Worm (Caenorhabditis elegans): ENCODE measurements around the gene glb-30.

The glb-30 gene

ce11 chrIII:1622329-1622728, 46.1 kb downstream of the glb-30 start (continued):
- TF ChIP-seq daf-12 (tag; optimal IDR thresholded peaks at IDR 0.05) (no peak), snpc-1.2 (GFP tag; IDR thresholded peaks at IDR 0.05) (no peak), hlh-11 (tag; optimal IDR thresholded peaks at IDR 0.05) (peak; percentile 46), lin-39 (tag; optimal IDR thresholded peaks at IDR 0.05) (no peak), daf-8 (GFP tag; IDR thresholded peaks at IDR 0.05) (no peak), hmg-1.1 (GFP tag; IDR thresholded peaks at IDR 0.05) (no peak)

ce11 chrIII:1621330-1621729, 47.1 kb downstream of the glb-30 start:
- TF ChIP-seq hif-1 (tag; optimal IDR thresholded peaks at IDR 0.05) (no peak), arid-1 (GFP tag; conservative IDR thresholded peaks at IDR 0.05) (no peak), dmd-9 (GFP tag; IDR thresholded peaks at IDR 0.05) (no peak), mxl-2 (GFP tag; conservative IDR thresholded peaks at IDR 0.05) (no peak), unc-62 (GFP tag; optimal IDR thresholded peaks at IDR 0.05 in 1 of 2) (peak in 1 of 2 experiments; percentile 54), unc-62 (tag; optimal IDR thresholded peaks at IDR 0.05) (no peak), F49E8.2 (tag; optimal IDR thresholded peaks at IDR 0.05; ENCODE audit: borderline replicate concordance) (no peak), egl-43 (GFP tag; IDR thresholded peaks at IDR 0.05) (no peak), ceh-82 (tag; optimal IDR thresholded peaks at IDR 0.05) (no peak), ceh-44 (GFP tag; IDR thresholded peaks at IDR 0.05) (no peak), nhr-6 (tag; optimal IDR thresholded peaks at IDR 0.05) (no peak), set-16 (GFP tag; IDR thresholded peaks at IDR 0.05) (peak; percentile 14; the same call in 1 of the 2 replicates), lsy-2 (tag; optimal IDR thresholded peaks at IDR 0.05) (no peak), nhr-42 (GFP tag; IDR thresholded peaks at IDR 0.05) (no peak), nhr-111 (GFP tag; optimal IDR thresholded peaks at IDR 0.05) (no peak), hlh-30 (tag; optimal IDR thresholded peaks at IDR 0.05; ENCODE audit: insufficient read depth) (no peak), ZK546.5 (tag; optimal IDR thresholded peaks at IDR 0.05) (no peak), daf-12 (tag; optimal IDR thresholded peaks at IDR 0.05) (no peak)

ce11 chrIII:1619890-1620289, 48.5 kb downstream of the glb-30 start:
- TF ChIP-seq set-16 (GFP tag; IDR thresholded peaks at IDR 0.05): peak; percentile 46; the same call in 1 of the 2 replicates
- no peak for TF ChIP-seq lir-3 (tag; optimal IDR thresholded peaks at IDR 0.05)
- no peak for TF ChIP-seq Y5F2A.4 (GFP tag; optimal IDR thresholded peaks at IDR 0.05)
- TF ChIP-seq egl-43 (GFP tag; IDR thresholded peaks at IDR 0.05): peak; percentile 57; the same call in 1 of the 2 replicates
- no peak for TF ChIP-seq mep-1 (tag; optimal IDR thresholded peaks at IDR 0.05)
- TF ChIP-seq nhr-28 (tag; optimal IDR thresholded peaks at IDR 0.05): no peak
- TF ChIP-seq snpc-4 (tag; optimal IDR thresholded peaks at IDR 0.05): no peak
- no peak for TF ChIP-seq nhr-6 (tag; optimal IDR thresholded peaks at IDR 0.05)
- TF ChIP-seq F44E2.7 (GFP tag; IDR thresholded peaks at IDR 0.05): no peak

DNA sequence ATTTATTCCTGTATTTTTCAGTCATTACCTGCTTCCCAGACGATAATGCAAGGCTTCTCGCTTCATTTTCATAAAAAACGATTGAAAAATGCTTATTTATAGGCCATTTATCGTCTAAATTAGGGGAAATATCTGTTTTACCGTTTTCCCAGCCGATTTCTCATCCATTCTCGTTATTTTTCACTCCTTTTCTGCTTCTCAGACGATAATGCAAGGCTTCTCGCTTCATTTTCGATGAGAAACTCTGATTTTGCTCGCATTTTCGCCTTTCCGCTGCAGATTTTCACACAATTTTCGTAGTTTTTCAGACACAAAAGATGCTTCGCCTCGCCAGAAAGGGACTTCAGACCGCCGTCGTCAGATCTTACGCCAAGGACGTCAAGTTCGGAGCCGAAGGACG, 49.0 kb downstream of the glb-30 start, which contains the start of gene hsp-60:
Gene hsp-60, plus strand, starts transcription at position 301 of the 400 bp plus-strand sequence.
- TF ChIP-seq hlh-30 (tag; optimal IDR thresholded peaks at IDR 0.05; ENCODE audit: insufficient read depth) (no peak), aha-1 (tag) (peak; percentile 38)

ce11 chrIII:1618915-1619314, 49.5 kb downstream of the glb-30 start, which contains the start of gene Y22D7AL.10:
Gene Y22D7AL.10 (minus strand): TSS chrIII:1618929.
- peak; percentile 97 for TF ChIP-seq nhr-6 (tag; optimal IDR thresholded peaks at IDR 0.05)
- TF ChIP-seq nhr-102 (tag; optimal IDR thresholded peaks at IDR 0.05): peak; percentile 98
- peak; percentile 30 for TF ChIP-seq ceh-28 (tag; optimal IDR thresholded peaks at IDR 0.05)
- no peak for TF ChIP-seq unc-39 (tag; optimal IDR thresholded peaks at IDR 0.05)
- TF ChIP-seq spr-1 (tag; optimal IDR thresholded peaks at IDR 0.05): peak; percentile 97
- peak; percentile 90 for TF ChIP-seq Y5F2A.4 (GFP tag; optimal IDR thresholded peaks at IDR 0.05)
- peak; percentile 98 for TF ChIP-seq spr-3 (GFP tag; optimal IDR thresholded peaks at IDR 0.05)
- TF ChIP-seq saeg-2 (GFP tag; IDR thresholded peaks at IDR 0.05): peak; percentile 97
- TF ChIP-seq egl-43 (GFP tag; IDR thresholded peaks at IDR 0.05): peak; percentile 98
- no peak for TF ChIP-seq nhr-237 (tag; optimal IDR thresholded peaks at IDR 0.05)
- peak; percentile 93 for TF ChIP-seq nhr-11 (tag; optimal IDR thresholded peaks at IDR 0.05)
- TF ChIP-seq zip-2 (tag; optimal IDR thresholded peaks at IDR 0.05): peak; percentile 84
- TF ChIP-seq egl-27 (tag; optimal IDR thresholded peaks at IDR 0.05): no peak
- TF ChIP-seq lir-3 (tag; optimal IDR thresholded peaks at IDR 0.05): peak; percentile 76
- TF ChIP-seq php-3 (GFP tag; IDR thresholded peaks at IDR 0.05): peak; percentile 98
- TF ChIP-seq dpl-1 (GFP tag; optimal IDR thresholded peaks at IDR 0.05): peak; percentile 92
- TF ChIP-seq zip-11 (GFP tag; IDR thresholded peaks at IDR 0.05): peak; percentile 82; the same call in 1 of the 2 replicates
- TF ChIP-seq nhr-25 (tag; optimal IDR thresholded peaks at IDR 0.05; ENCODE audit: borderline replicate concordance, insufficient read depth): peak; percentile 93
- TF ChIP-seq nhr-41 (GFP tag; IDR thresholded peaks at IDR 0.05): peak; percentile 48; the same call in 1 of the 2 replicates
- no peak for TF ChIP-seq daf-12 (tag; optimal IDR thresholded peaks at IDR 0.05)

Measured in whole organism, L4 larva.